Worm (Caenorhabditis elegans) whole organism, L4/young adult: ENCODE measurements around the gene clec-184.

Source experiments
- W03F9.2 ChIP-seq: fragments of 150-350 bp; optimal IDR thresholded peaks from 2 replicates; lab custom pipeline; 2014; ENCODE audit warnings: missing biosample characterization, missing genetic modification characterization
- dao-5 ChIP-seq: sonication (generic microtip); optimal IDR thresholded peaks from 2 replicates; lab custom pipeline; 2016; ENCODE audit warnings: missing genotype, missing genetic modification characterization, moderate library complexity, missing compliant biosample characterization
- him-1 ChIP-seq: sonication (generic microtip); optimal IDR thresholded peaks from 2 replicates; lab custom pipeline; 2016; ENCODE audit warnings: missing genotype, missing genetic modification reagents, missing genetic modification characterization, missing compliant biosample characterization

The clec-184 gene

ce11 chrIV:12432340-12432739, at the start of gene clec-184:
TSS of gene clec-184 (plus strand) at chrIV:12432640.
- no peak for TF ChIP-seq him-1 (tag; lab: Kevin White, UChicago)
- TF ChIP-seq W03F9.2 (tag; lab: Kevin White, UChicago), result no peak
- TF ChIP-seq dao-5 (tag; lab: Kevin White, UChicago), result no peak

DNA sequence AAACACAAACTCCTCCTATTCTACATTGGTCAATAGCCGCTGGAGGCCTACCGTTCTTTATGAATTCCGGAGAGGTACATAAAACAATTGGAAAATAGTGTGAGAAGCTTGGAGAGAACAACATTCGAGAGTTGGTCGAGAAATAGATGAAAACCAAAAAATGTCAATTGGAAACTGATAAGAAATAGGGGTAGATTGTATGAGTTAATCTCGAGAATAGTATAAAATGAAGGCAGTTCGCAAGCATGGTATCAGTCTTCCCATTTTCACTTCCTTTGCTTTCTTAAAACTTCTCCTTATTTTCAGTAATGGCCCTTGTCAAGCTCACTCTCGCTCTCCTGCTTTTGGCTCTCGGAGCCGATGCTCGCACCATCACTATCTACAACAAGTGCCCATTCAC, 49.6 kb upstream of the clec-184 start, which contains the start of gene thn-2:
Gene thn-2 (plus strand): TSS at position 307 of the 400 bp plus-strand sequence.
- TF ChIP-seq him-1 (tag; lab: Kevin White, UChicago), result no peak
- no peak for TF ChIP-seq W03F9.2 (tag; lab: Kevin White, UChicago)
- no peak for TF ChIP-seq dao-5 (tag; lab: Kevin White, UChicago)

DNA sequence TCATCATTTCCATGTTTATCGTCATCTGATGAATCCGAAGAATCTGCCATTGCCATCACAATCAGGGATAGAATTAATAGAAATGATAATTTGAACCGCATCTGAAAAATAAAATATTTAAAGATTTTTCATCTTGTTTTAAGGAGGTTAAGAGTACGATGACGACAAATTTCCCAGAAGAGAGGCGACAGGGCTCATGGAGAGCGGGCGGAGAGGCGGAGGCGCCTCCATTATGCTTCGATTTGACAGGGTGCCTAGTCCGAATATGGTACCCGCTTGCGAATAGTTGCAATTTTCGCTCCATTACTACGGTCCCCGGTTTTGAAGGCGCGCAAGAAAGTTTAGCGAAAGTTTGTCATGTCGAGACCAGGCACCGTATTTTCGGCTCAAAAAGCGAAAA, 47.4 kb upstream of the clec-184 start, which contains the start of gene F28D1.6:
Gene F28D1.6 (minus strand): TSS at position 101 of the 400 bp plus-strand sequence.
- TF ChIP-seq him-1 (tag; lab: Kevin White, UChicago), result no peak

- TF ChIP-seq him-1 (tag; lab: Kevin White, UChicago) (no peak), W03F9.2 (tag; lab: Kevin White, UChicago) (no peak), dao-5 (tag; lab: Kevin White, UChicago) (no peak)
These were observed 42.5 kb upstream of the clec-184 start, which contains the start of gene spe-45 for ce11 chrIV:12389951-12390350. TSS of gene spe-45 (minus strand) at chrIV:12390095.

ce11 chrIV:12391003-12391637, 41.3 kb upstream of the clec-184 start, which contains the start of the genes rps-23 and dpm-3:
TSS of gene rps-23 (minus strand) at chrIV:12391053.
TSS of gene dpm-3 (plus strand) at chrIV:12391587.
- TF ChIP-seq him-1 (tag; lab: Kevin White, UChicago) (peak; percentile 87), dao-5 (tag; lab: Kevin White, UChicago) (no peak), W03F9.2 (tag; lab: Kevin White, UChicago) (peak; percentile 94)

DNA sequence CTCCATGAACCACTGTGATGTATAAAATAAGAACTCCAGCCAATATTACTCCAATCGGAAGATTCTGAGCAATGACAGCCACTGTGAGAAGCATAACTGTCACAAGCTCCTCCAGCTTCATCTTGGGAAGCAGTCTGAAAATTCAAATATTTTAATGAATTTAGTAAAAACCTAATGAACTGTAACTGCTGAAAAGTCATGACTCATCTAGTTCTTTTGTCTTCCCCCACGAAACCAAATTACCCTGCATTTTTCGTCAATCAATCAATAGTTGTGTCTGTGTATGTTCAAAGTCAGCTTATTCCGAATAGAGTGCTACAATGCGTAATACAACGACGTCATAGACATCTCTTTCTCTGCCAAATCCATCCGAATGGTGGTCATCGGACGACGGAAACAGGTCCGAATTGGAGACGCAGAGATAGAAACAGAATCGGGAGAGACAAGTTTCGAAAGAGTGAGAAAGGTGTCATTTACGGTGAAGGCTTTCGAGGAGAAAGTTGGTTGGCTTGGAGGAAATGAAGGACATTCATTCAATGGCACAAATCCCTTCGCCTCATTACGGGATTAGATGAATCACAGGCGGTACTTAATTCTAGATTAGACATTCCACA, 35.7 kb upstream of the clec-184 start:
- TF ChIP-seq him-1 (tag; lab: Kevin White, UChicago), result no peak
- no peak for TF ChIP-seq dao-5 (tag; lab: Kevin White, UChicago)
- TF ChIP-seq W03F9.2 (tag; lab: Kevin White, UChicago), result no peak

ce11 chrIV:12398437-12398836, 34.0 kb upstream of the clec-184 start, which contains the start of gene acs-20:
TSS of gene acs-20 (minus strand) at chrIV:12398706.
- TF ChIP-seq him-1 (tag; lab: Kevin White, UChicago), result no peak
- TF ChIP-seq W03F9.2 (tag; lab: Kevin White, UChicago), result no peak
- TF ChIP-seq dao-5 (tag; lab: Kevin White, UChicago), result no peak

ce11 chrIV:12399983-12400382, 32.5 kb upstream of the clec-184 start:
- TF ChIP-seq him-1 (tag; lab: Kevin White, UChicago) (no peak), dao-5 (tag; lab: Kevin White, UChicago) (no peak), W03F9.2 (tag; lab: Kevin White, UChicago) (no peak)

ce11 chrIV:12403440-12403839, 29.0 kb upstream of the clec-184 start:
- no peak for TF ChIP-seq W03F9.2 (tag; lab: Kevin White, UChicago)
- no peak for TF ChIP-seq him-1 (tag; lab: Kevin White, UChicago)
- TF ChIP-seq dao-5 (tag; lab: Kevin White, UChicago), result no peak

- TF ChIP-seq W03F9.2 (tag; lab: Kevin White, UChicago), result peak; percentile 94
- TF ChIP-seq him-1 (tag; lab: Kevin White, UChicago), result no peak
These were observed 28.3 kb upstream of the clec-184 start, which contains the start of gene gex-3 for ce11 chrIV:12404137-12404536. TSS of gene gex-3 (plus strand) at chrIV:12404431.

- no peak for TF ChIP-seq W03F9.2 (tag; lab: Kevin White, UChicago)
- TF ChIP-seq dao-5 (tag; lab: Kevin White, UChicago), result no peak
These were observed 23.8 kb upstream of the clec-184 start, which contains the start of gene dsb-1 for ce11 chrIV:12408625-12409024. TSS of gene dsb-1 (plus strand) at chrIV:12408925.

- TF ChIP-seq him-1 (tag; lab: Kevin White, UChicago) (no peak), W03F9.2 (tag; lab: Kevin White, UChicago) (no peak), dao-5 (tag; lab: Kevin White, UChicago) (no peak)
These were observed 22.3 kb upstream of the clec-184 start, which contains the start of gene acl-13 for ce11 chrIV:12410167-12410566. TSS of gene acl-13 (plus strand) at chrIV:12410467.

- TF ChIP-seq W03F9.2 (tag; lab: Kevin White, UChicago), result no peak
- TF ChIP-seq dao-5 (tag; lab: Kevin White, UChicago), result no peak
- TF ChIP-seq him-1 (tag; lab: Kevin White, UChicago), result no peak
These were observed 17.8 kb upstream of the clec-184 start for ce11 chrIV:12414601-12415000.
